Worm (Caenorhabditis elegans) whole organism, midembryonic: Measurements from ENCODE around the gene hst-3.1.

Experiments used
- cog-1 ChIP-seq: sonication (generic microtip); optimal IDR thresholded peaks from 2 replicates; lab custom pipeline; 2016; ENCODE audit warnings: missing genetic modification characterization, missing compliant biosample characterization
- flt-1 ChIP-seq: fragments of 200-800 bp; sonication (Bioruptor generic); IDR thresholded peaks from 2 replicates; pipeline ENCODE4 v1.3.6; 2022; ENCODE audit warnings: missing genetic modification characterization, missing compliant biosample characterization
- klf-2 ChIP-seq: fragments of 200-800 bp; sonication (Bioruptor generic); conservative IDR thresholded peaks from 2 replicates; pipeline ENCODE4 v1.3.6; 2022; ENCODE audit warnings: missing genetic modification reagents, missing genetic modification characterization, missing compliant biosample characterization
- ref-1 ChIP-seq: fragments of 200-800 bp; sonication (Bioruptor generic); conservative IDR thresholded peaks from 2 replicates; pipeline ENCODE4 v1.3.6; 2022; ENCODE audit warnings: missing genetic modification reagents, missing genetic modification characterization, missing compliant biosample characterization
- tab-1 ChIP-seq: fragments of 200-800 bp; sonication (Bioruptor generic); IDR thresholded peaks from 2 replicates; pipeline ENCODE4 v1.3.6; 2022; ENCODE audit warnings: missing genetic modification characterization, missing compliant biosample characterization
- ztf-29 ChIP-seq: fragments of 200-800 bp; sonication (Bioruptor generic); IDR thresholded peaks from 2 replicates; pipeline ENCODE4 v1.3.6; 2022; ENCODE audit warnings: missing genetic modification reagents, missing genetic modification characterization, missing compliant biosample characterization

DNA sequence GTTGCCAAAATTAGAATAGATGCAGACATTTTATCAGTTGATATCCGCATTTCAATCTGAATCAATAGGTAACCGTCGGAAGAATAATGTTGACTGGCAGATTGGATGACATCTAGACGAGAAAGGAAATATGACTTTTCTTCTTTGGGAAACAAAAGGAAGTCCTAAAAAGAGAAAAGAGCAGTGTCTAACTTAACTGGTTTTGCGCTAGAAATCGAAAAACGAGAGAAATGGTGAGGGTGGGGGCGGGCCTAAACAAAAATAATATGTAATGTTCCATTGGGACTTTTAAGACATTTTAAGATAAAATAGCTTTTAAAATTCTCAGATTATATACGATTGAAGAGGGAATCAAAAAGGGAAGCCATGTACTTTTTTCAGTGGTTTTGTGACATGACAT lies 8.1 kb downstream of the hst-3.1 start, which contains the start of gene exp-1:
- TF ChIP-seq klf-2 (no peak), ztf-29 (GFP tag; lab: Robert Waterston, UW) (no peak), tab-1 (GFP tag; lab: Robert Waterston, UW) (no peak), ref-1 (GFP tag; lab: Robert Waterston, UW) (no peak), cog-1 (tag; lab: Kevin White, UChicago) (no peak), flt-1 (GFP tag; lab: Robert Waterston, UW) (no peak)
